Fruit fly (Drosophila melanogaster): ENCODE measurements around the gene CG14662.

Gene CG14662

dm6 chr3R:5020287-5020686 is 36.3 kb upstream of the CG14662 start:
- TF ChIP-seq sr (GFP tag; IDR thresholded peaks at IDR 0.05) (peak; percentile 97), fd102C (GFP tag; optimal IDR thresholded peaks at IDR 0.05) (no peak), CG12769 (tag; optimal IDR thresholded peaks at IDR 0.05) (peak; percentile 22), pfk (GFP tag; optimal IDR thresholded peaks at IDR 0.05) (no peak), kah (GFP tag; optimal IDR thresholded peaks at IDR 0.05) (no peak), CG10209 (GFP tag; optimal IDR thresholded peaks at IDR 0.05) (no peak), CG10543 (GFP tag; optimal IDR thresholded peaks at IDR 0.05) (no peak), CG15073 (GFP tag; optimal IDR thresholded peaks at IDR 0.05) (no peak), CG17359 (tag; optimal IDR thresholded peaks at IDR 0.05) (no peak), CG31365 (tag; optimal IDR thresholded peaks at IDR 0.05) (no peak), Ets97D (GFP tag; optimal IDR thresholded peaks at IDR 0.05) (no peak), CG8281 (tag; optimal IDR thresholded peaks at IDR 0.05) (no peak), gcm2 (GFP tag; optimal IDR thresholded peaks at IDR 0.05) (no peak), cad (GFP tag; optimal IDR thresholded peaks at IDR 0.05) (peak; percentile 51)

- TF ChIP-seq CG2199 (GFP tag; IDR thresholded peaks at IDR 0.05) = 0 out of 3 replicates have a peak, but pooled peaks have one; percentile 42
- TF ChIP-seq cg (GFP tag; optimal IDR thresholded peaks at IDR 0.05) = no peak
- TF ChIP-seq Dfd (GFP tag; optimal IDR thresholded peaks at IDR 0.05) = peak in 1 of 2 experiments; percentile 85
- no peak for TF ChIP-seq ftz-f1 (GFP tag; optimal IDR thresholded peaks at IDR 0.05)
- no peak for TF ChIP-seq wek (GFP tag; optimal IDR thresholded peaks at IDR 0.05)
- no peak for TF ChIP-seq CG16779 (GFP tag; IDR thresholded peaks at IDR 0.05)
- peak; percentile 35 for TF ChIP-seq Med (GFP tag)
- no peak for TF ChIP-seq CG15514 (GFP tag; optimal IDR thresholded peaks at IDR 0.05)
- no peak for TF ChIP-seq CHES-1-like (GFP tag; optimal IDR thresholded peaks at IDR 0.05)
- TF ChIP-seq nom (GFP tag; optimal IDR thresholded peaks at IDR 0.05) = no peak
- TF ChIP-seq CG2116 (GFP tag; optimal IDR thresholded peaks at IDR 0.05) = no peak
- no peak for TF ChIP-seq caup (GFP tag; optimal IDR thresholded peaks at IDR 0.05; ENCODE audit: severe bottlenecking)
- no peak for TF ChIP-seq Eip74EF (GFP tag; optimal IDR thresholded peaks at IDR 0.05)
- no peak for TF ChIP-seq lola (GFP tag; optimal IDR thresholded peaks at IDR 0.05)
- TF ChIP-seq mld (GFP tag; IDR thresholded peaks at IDR 0.05; ENCODE audit: partially characterized antibody) = no peak
- no peak for TF ChIP-seq CG8924 (tag; optimal IDR thresholded peaks at IDR 0.05)
- peak in 1 of 2 experiments; percentile 83 for TF ChIP-seq Pdp1 (GFP tag; optimal IDR thresholded peaks at IDR 0.05)
- no peak for TF ChIP-seq ssp (GFP tag; IDR thresholded peaks at IDR 0.05)
These were observed 35.4 kb upstream of the CG14662 start for dm6 chr3R:5019436-5019835.

dm6 chr3R:5018512-5019275 is 34.7 kb upstream of the CG14662 start:
- TF ChIP-seq Myb (GFP tag; optimal IDR thresholded peaks at IDR 0.05) (no peak), lov (optimal IDR thresholded peaks at IDR 0.05) (no peak), lov (GFP tag; IDR thresholded peaks at IDR 0.05) (0 out of 3 replicates have a peak, but pooled peaks have one; percentile 55), Doc3 (GFP tag; IDR thresholded peaks at IDR 0.05; ENCODE audit: partially characterized antibody) (no peak), CG31388 (GFP tag; optimal IDR thresholded peaks at IDR 0.05) (no peak), stc (GFP tag; IDR thresholded peaks at IDR 0.05) (0 out of 2 replicates have a peak, but pooled peaks have one; percentile 26), crol (GFP tag; IDR thresholded peaks at IDR 0.05) (no peak), so (GFP tag; IDR thresholded peaks at IDR 0.05) (0 out of 3 replicates have a peak, but pooled peaks have one; percentile 8), CG11695 (GFP tag; IDR thresholded peaks at IDR 0.05) (no peak), CG16813 (GFP tag; IDR thresholded peaks at IDR 0.05; ENCODE audit: partially characterized antibody) (no peak), phol (tag; optimal IDR thresholded peaks at IDR 0.05) (peak; percentile 3), CG4360 (GFP tag; IDR thresholded peaks at IDR 0.05) (no peak), CG11398 (GFP tag; optimal IDR thresholded peaks at IDR 0.05) (no peak), Adf1 (GFP tag; IDR thresholded peaks at IDR 0.05) (no peak), CG6175 (GFP tag; IDR thresholded peaks at IDR 0.05) (0 out of 3 replicates have a peak, but pooled peaks have one; percentile 12), Ets65A (GFP tag) (peak; percentile 90)
